Worm (Caenorhabditis elegans) whole organism, L1 larva: ENCODE data around the gene F45F2.9.
"Not testable (repeated sequence)": the region's sequence is repeated elsewhere in the genome, so short reads cannot be mapped to it uniquely, and the experiment has no call there.

ENCODE experiments used
- dpl-1 ChIP-seq, 3 experiments: fragments of 150-350 bp in 2 of 3; sonication (generic microtip) in 1 of 3; optimal IDR thresholded peaks; 2 replicates each; lab custom pipeline; 2014 to 2017; ENCODE audit warnings: missing biosample characterization in 3 of 3, missing genetic modification characterization in 3 of 3, missing genetic modification reagents in 3 of 3
- elt-3 ChIP-seq, 6 experiments: fragments of 150-350 bp in 1 of 6; sonication (generic microtip); optimal IDR thresholded peaks; 2 replicates each; lab custom pipeline; 2017 to 2018; ENCODE audit warnings: missing biosample characterization in 6 of 6, missing genetic modification characterization in 6 of 6, inconsistent platforms in 1 of 6
- jun-1 ChIP-seq: fragments of 150-350 bp; optimal IDR thresholded peaks from 2 replicates; lab custom pipeline; 2014; ENCODE audit warnings: missing biosample characterization, missing genetic modification reagents, missing genetic modification characterization
- lin-13 ChIP-seq: fragments of 150-350 bp; optimal IDR thresholded peaks from 2 replicates; lab custom pipeline; 2014; ENCODE audit warnings: missing biosample characterization, missing genetic modification reagents, missing genetic modification characterization
- lir-3 ChIP-seq: sonication (generic microtip); optimal IDR thresholded peaks from 2 replicates; lab custom pipeline; 2016; ENCODE audit warnings: mild to moderate bottlenecking, missing genetic modification characterization, moderate library complexity, missing compliant biosample characterization; ENCODE audit not compliant: poor library complexity
- nhr-12 ChIP-seq: sonication (generic microtip); optimal IDR thresholded peaks from 2 replicates; lab custom pipeline; 2017; ENCODE audit warnings: missing biosample characterization, missing genetic modification characterization
- nhr-20 ChIP-seq: sonication (generic microtip); optimal IDR thresholded peaks from 2 replicates; lab custom pipeline; 2016; ENCODE audit warnings: mild to moderate bottlenecking, missing genetic modification characterization, missing compliant biosample characterization
- nhr-71 ChIP-seq: sonication (generic microtip); optimal IDR thresholded peaks from 2 replicates; lab custom pipeline; 2016; ENCODE audit warnings: mild to moderate bottlenecking, missing genetic modification characterization, moderate library complexity, missing compliant biosample characterization
- pqm-1 ChIP-seq: sonication (generic microtip); optimal IDR thresholded peaks from 3 replicates; lab custom pipeline; 2017; ENCODE audit warnings: missing biosample characterization, missing genetic modification characterization
- snu-23 ChIP-seq: sonication (generic microtip); optimal IDR thresholded peaks from 2 replicates; lab custom pipeline; 2016; ENCODE audit warnings: missing genetic modification characterization, missing compliant biosample characterization
- sptf-1 ChIP-seq: fragments of 150-350 bp; optimal IDR thresholded peaks from 2 replicates; lab custom pipeline; 2014; ENCODE audit warnings: missing biosample characterization, missing genetic modification characterization
- ztf-11 ChIP-seq, 2 experiments: sonication (generic microtip); optimal IDR thresholded peaks; 2 replicates each; lab custom pipeline; 2016 to 2017; ENCODE audit warnings: missing genetic modification characterization in 2 of 2, missing biosample characterization in 1 of 2, missing compliant biosample characterization in 1 of 2

DNA sequence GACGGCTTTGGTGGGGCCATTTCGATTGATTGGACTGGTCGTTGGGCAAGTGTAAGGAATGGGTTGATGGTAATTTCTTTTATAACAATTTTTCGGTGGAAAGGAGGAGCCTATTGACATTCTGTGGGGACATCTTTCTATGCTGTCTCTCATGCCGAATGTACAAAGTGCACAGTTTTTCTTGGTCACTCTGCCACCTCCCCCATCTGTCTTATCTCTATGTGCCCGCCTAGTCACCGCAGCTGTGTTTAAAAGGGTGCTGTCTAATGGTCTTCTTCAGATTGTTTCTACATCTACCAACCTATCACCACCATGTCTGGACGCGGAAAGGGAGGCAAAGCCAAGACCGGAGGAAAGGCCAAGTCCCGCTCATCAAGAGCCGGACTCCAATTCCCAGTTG lies 19.8 kb upstream of the F45F2.9 start, which contains the start of the genes his-8 and his-7:
- not testable (repeated sequence) for TF ChIP-seq snu-23 (GFP tag; lab: Kevin White, UChicago); lir-3; lin-13 (GFP tag; lab: Kevin White, UChicago); dpl-1 (GFP tag; optimal IDR thresholded peaks at IDR 0.05; lab: Kevin White, UChicago); sptf-1 (tag; lab: Kevin White, UChicago); pqm-1 (tag; lab: Kevin White, UChicago); nhr-71 (tag; lab: Kevin White, UChicago); elt-3 (tag; optimal IDR thresholded peaks at IDR 0.05; lab: Kevin White, UChicago); ztf-11 (tag; optimal IDR thresholded peaks at IDR 0.05; lab: Kevin White, UChicago); jun-1 (tag; lab: Kevin White, UChicago); nhr-12; nhr-20 (tag; lab: Kevin White, UChicago)
